Worm (Caenorhabditis elegans): ENCODE measurements around the gene dct-15.

dct-15 gene

ce11 chrIV:9761751-9762150 is 48.8 kb downstream of the dct-15 start:
- TF ChIP-seq aly-1 (tag; optimal IDR thresholded peaks at IDR 0.05) = no peak
- TF ChIP-seq pes-1 (GFP tag; IDR thresholded peaks at IDR 0.05) = no peak
- TF ChIP-seq tbx-37 (GFP tag; conservative IDR thresholded peaks at IDR 0.05) = no peak
- no peak for TF ChIP-seq ceh-13 (GFP tag; optimal IDR thresholded peaks at IDR 0.05)
- no peak for TF ChIP-seq tbx-11 (GFP tag; IDR thresholded peaks at IDR 0.05)
- TF ChIP-seq ceh-36 (tag; optimal IDR thresholded peaks at IDR 0.05) = no peak
- no peak for TF ChIP-seq hmg-4 (GFP tag; optimal IDR thresholded peaks at IDR 0.05)

DNA sequence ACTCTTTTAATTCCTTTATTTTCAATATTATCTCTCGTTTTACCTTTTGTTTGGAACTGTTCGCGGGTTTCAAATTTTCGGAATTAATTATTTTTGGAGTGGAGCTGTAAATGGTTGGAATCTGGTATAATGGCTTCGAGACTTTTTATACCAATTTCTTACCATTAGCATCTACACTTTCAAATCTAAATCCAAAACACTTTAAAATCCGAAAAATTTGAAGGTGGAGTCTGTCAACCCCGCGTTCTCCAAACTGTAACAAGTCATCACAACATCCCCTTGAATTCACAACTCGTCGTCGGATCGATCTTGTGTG is 53.1 kb downstream of the dct-15 start, which contains the start of gene nhr-97:
Gene nhr-97, plus strand, starts transcription at position 217 of the 316 bp plus-strand sequence.
- TF ChIP-seq hnd-1 (tag; optimal IDR thresholded peaks at IDR 0.05) (no peak), ama-1 (optimal IDR thresholded peaks at IDR 0.05) (no peak), F13C5.2 (tag; optimal IDR thresholded peaks at IDR 0.05) (no peak), flt-1 (GFP tag; IDR thresholded peaks at IDR 0.05) (no peak), scrt-1 (GFP tag; IDR thresholded peaks at IDR 0.05) (no peak), sea-1 (GFP tag; conservative IDR thresholded peaks at IDR 0.05) (no peak), aly-1 (tag; optimal IDR thresholded peaks at IDR 0.05) (no peak), ets-7 (tag; optimal IDR thresholded peaks at IDR 0.05) (no peak), pes-1 (GFP tag; IDR thresholded peaks at IDR 0.05) (no peak), ceh-36 (tag; optimal IDR thresholded peaks at IDR 0.05) (no peak), B0310.2 (tag; optimal IDR thresholded peaks at IDR 0.05) (no peak), hmg-4 (GFP tag; optimal IDR thresholded peaks at IDR 0.05) (no peak), tbx-11 (GFP tag; IDR thresholded peaks at IDR 0.05) (no peak), hmbx-1 (tag; optimal IDR thresholded peaks at IDR 0.05) (no peak), tbx-37 (GFP tag; conservative IDR thresholded peaks at IDR 0.05) (no peak), ceh-13 (GFP tag; optimal IDR thresholded peaks at IDR 0.05) (no peak), tra-4 (tag; optimal IDR thresholded peaks at IDR 0.05) (no peak)

DNA sequence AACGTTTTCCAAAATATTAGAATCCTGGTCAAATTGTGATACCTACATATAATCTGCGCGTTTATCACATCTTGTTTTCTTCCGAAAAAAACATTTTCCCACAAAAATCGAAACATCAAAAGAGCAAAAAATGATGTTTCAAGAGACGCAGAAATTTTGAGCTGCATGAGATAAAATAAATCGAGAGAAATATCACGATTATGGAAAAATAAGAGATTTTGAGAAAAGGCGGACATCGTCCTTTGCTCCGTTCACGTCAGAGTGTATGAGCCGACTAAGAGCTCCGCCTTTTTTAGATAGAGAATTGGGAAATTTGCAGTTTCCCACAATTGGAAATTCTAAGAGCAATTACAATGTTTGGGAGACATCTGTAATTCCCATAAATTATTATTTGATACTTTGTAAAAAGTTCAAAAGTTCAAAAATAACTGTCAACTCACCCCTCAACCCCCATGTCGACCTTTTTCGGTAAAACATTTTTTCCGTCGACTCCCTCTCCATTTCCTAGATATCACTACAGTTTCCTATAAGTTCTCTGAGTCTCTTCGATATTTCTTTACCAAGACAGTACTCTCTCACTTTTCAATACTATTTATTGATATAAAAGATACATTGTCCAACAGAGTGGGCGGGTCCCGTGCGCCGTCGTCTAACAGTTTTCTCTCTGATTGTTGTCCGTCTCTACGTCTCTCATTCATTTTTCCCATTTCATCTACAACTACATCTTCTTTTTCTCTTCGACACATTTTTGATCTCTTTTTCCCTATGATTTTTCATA is 53.7 kb downstream of the dct-15 start:
- no peak for TF ChIP-seq hmbx-1 (tag; optimal IDR thresholded peaks at IDR 0.05)
- TF ChIP-seq sea-1 (GFP tag; conservative IDR thresholded peaks at IDR 0.05) = no peak
- no peak for TF ChIP-seq ceh-36 (tag; optimal IDR thresholded peaks at IDR 0.05)

Measured in whole organism, early embryonic.